Worm (Caenorhabditis elegans): ENCODE data around the gene F10D7.4.

DNA sequence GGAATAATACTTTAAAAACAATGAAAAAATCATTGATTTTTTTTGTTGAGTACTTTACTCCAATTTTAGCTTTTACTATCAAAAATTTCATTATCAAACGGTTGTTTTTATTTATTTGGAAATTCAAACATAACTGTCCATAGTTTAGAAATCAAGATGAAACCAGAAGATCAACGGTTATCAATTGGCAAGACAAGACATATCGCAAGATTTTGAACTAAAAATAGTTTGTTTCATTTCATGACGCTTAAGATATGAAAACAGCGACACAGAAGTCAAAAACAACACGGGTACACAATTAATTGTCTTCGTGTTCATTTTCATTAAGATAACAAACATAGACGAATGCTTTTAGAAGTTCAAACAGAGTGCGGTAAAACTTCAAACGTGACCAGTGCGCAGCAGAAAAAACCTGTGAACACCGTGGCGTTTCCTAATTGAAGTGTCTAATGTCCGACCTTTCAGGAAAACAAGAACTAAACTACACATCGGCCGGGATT lies 35.7 kb upstream of the F10D7.4 start:
- no peak for TF ChIP-seq ama-1 (optimal IDR thresholded peaks at IDR 0.05)
- TF ChIP-seq F13C5.2 (tag; optimal IDR thresholded peaks at IDR 0.05) = no peak
- TF ChIP-seq hnd-1 (tag; optimal IDR thresholded peaks at IDR 0.05) = no peak

Measured in whole organism, early embryonic.